Fruit fly (Drosophila melanogaster): Measurements from ENCODE around the gene strat.

Gene strat

DNA sequence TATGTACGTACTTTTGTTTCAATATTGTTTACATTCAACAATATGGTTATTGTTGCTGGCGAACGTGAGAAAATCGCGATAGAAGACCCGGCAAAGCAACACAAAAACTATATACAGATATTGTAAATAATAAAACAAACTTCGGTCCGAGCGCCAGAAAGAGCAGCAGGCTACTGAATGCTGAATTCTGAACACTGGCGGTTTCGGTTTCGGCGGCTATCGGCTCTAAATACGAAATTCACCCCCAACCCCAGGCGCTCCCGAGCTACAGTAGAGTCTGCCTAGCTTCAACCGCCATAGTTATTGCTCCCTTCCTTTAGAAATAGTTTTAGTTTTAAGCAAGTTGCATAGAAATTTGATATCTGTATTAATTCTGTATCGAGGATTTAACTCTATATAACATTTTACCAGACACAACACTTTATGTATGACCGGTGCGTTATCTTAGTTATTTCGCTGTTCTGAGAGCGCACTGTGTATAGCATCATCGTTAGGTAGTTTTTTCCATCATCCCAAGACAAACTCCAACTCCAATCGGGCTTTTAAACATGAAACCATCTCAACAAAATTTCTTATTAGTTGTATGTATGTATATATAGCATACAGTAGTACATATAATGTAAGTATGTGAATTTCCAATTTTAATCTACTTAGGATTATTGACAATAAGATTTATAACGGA is 42.3 kb downstream of the strat start, which contains the start of gene CG7627 (continued):
- TF ChIP-seq emc (GFP tag; optimal IDR thresholded peaks at IDR 0.05) (peak; percentile 39), ara (GFP tag; IDR thresholded peaks at IDR 0.05) (peak; percentile 71), CG15514 (GFP tag; optimal IDR thresholded peaks at IDR 0.05) (peak; percentile 53), zfh2 (GFP tag; optimal IDR thresholded peaks at IDR 0.05) (peak; percentile 74), CG3726 (GFP tag; IDR thresholded peaks at IDR 0.05) (0 out of 3 replicates have a peak, but pooled peaks have one; percentile 51), Drgx (GFP tag; IDR thresholded peaks at IDR 0.05) (peak; percentile 76), CG14050 (GFP tag; IDR thresholded peaks at IDR 0.05) (peak; percentile 52; the same call in 2 of the 3 replicates), knrl (GFP tag; IDR thresholded peaks at IDR 0.05; ENCODE audit: partially characterized antibody) (no peak), CG9437 (GFP tag; optimal IDR thresholded peaks at IDR 0.05) (peak; percentile 67), CG10267 (tag; optimal IDR thresholded peaks at IDR 0.05) (peak; percentile 65), CG1233 (GFP tag; optimal IDR thresholded peaks at IDR 0.05) (peak; percentile 54), MTF-1 (GFP tag; optimal IDR thresholded peaks at IDR 0.05; ENCODE audit: borderline replicate concordance) (peak; percentile 29), Nf-YB (GFP tag; optimal IDR thresholded peaks at IDR 0.05) (peak; percentile 26), CG33557 (GFP tag; optimal IDR thresholded peaks at IDR 0.05) (peak; percentile 43), CG9215 (GFP tag; IDR thresholded peaks at IDR 0.05) (peak; percentile 69), hkb (optimal IDR thresholded peaks at IDR 0.05) (no peak), hkb (GFP tag; IDR thresholded peaks at IDR 0.05) (peak; percentile 84), eve (GFP tag; optimal IDR thresholded peaks at IDR 0.05) (peak in 1 of 2 experiments; percentile 82), CG10366 (GFP tag; IDR thresholded peaks at IDR 0.05) (peak; percentile 73), Gug (GFP tag; IDR thresholded peaks at IDR 0.05) (peak; percentile 86), CG14965 (GFP tag; optimal IDR thresholded peaks at IDR 0.05; ENCODE audit: borderline replicate concordance) (no peak), seq (GFP tag; IDR thresholded peaks at IDR 0.05) (peak; percentile 71), shn (GFP tag; optimal IDR thresholded peaks at IDR 0.05) (peak; percentile 79), twi (tag; optimal IDR thresholded peaks at IDR 0.05) (no peak), CG11456 (GFP tag; IDR thresholded peaks at IDR 0.05) (peak; percentile 88), CG11695 (GFP tag; IDR thresholded peaks at IDR 0.05) (peak; percentile 72; the same call in 2 of the 3 replicates), repo (GFP tag; optimal IDR thresholded peaks at IDR 0.05) (peak; percentile 73), CG15479 (GFP tag; optimal IDR thresholded peaks at IDR 0.05) (no peak), dimm (GFP tag; IDR thresholded peaks at IDR 0.05) (peak; percentile 70; the same call in 1 of the 2 replicates), CG7987 (GFP tag; optimal IDR thresholded peaks at IDR 0.05) (peak; percentile 38), Meics (GFP tag; optimal IDR thresholded peaks at IDR 0.05) (peak; percentile 84), crp (GFP tag; optimal IDR thresholded peaks at IDR 0.05) (peak in 1 of 2 experiments; percentile 7), croc (GFP tag; conservative IDR thresholded peaks at IDR 0.05) (peak; percentile 69), CG8290 (GFP tag; optimal IDR thresholded peaks at IDR 0.05) (peak; percentile 22), CG8290 (tag; optimal IDR thresholded peaks at IDR 0.05) (peak in 1 of 2 experiments; percentile 71), inv (GFP tag; IDR thresholded peaks at IDR 0.05; ENCODE audit: partially characterized antibody) (no peak), Ada2b (GFP tag; IDR thresholded peaks at IDR 0.05) (peak; percentile 83), odd (GFP tag; optimal IDR thresholded peaks at IDR 0.05) (peak; percentile 51), org-1 (GFP tag; optimal IDR thresholded peaks at IDR 0.05) (peak; percentile 59), CG11696 (GFP tag; IDR thresholded peaks at IDR 0.05) (0 out of 2 replicates have a peak, but pooled peaks have one; percentile 34), tup (GFP tag; optimal IDR thresholded peaks at IDR 0.05) (peak; percentile 41), CG15011 (GFP tag; optimal IDR thresholded peaks at IDR 0.05) (peak; percentile 1), h (optimal IDR thresholded peaks at IDR 0.05) (no peak), insv (GFP tag; optimal IDR thresholded peaks at IDR 0.05) (peak in 1 of 2 experiments; percentile 82), gro (GFP tag; optimal IDR thresholded peaks at IDR 0.05) (peak; percentile 75), Abd-B (GFP tag; optimal IDR thresholded peaks at IDR 0.05) (peak; percentile 47), ken (GFP tag; IDR thresholded peaks at IDR 0.05) (0 out of 3 replicates have a peak, but pooled peaks have one; percentile 53), oc (tag; optimal IDR thresholded peaks at IDR 0.05) (no peak), CG3407 (GFP tag; optimal IDR thresholded peaks at IDR 0.05) (peak; percentile 28), gem (tag; optimal IDR thresholded peaks at IDR 0.05) (peak; percentile 83)

Data from whole organism, embryonic.